Worm (Caenorhabditis elegans) whole organism, early embryonic: ENCODE measurements around the gene Y37E11AM.4.

ENCODE experiments used
- B0310.2 ChIP-seq: sonication (generic microtip); optimal IDR thresholded peaks from 2 replicates; lab custom pipeline; 2016; ENCODE audit warnings: mild to moderate bottlenecking, missing genetic modification characterization, missing compliant biosample characterization
- F13C5.2 ChIP-seq: sonication (generic microtip); optimal IDR thresholded peaks from 2 replicates; lab custom pipeline; 2017; ENCODE audit warnings: mild to moderate bottlenecking, missing genetic modification characterization, inconsistent platforms, missing compliant biosample characterization
- aly-1 ChIP-seq: sonication (generic microtip); optimal IDR thresholded peaks from 2 replicates; lab custom pipeline; 2016; ENCODE audit warnings: missing genetic modification characterization, missing compliant biosample characterization
- ama-1 ChIP-seq: fragments of 150-350 bp; optimal IDR thresholded peaks from 2 replicates; lab custom pipeline; 2014
- ceh-13 ChIP-seq: fragments of 200-800 bp; sonication (Bioruptor generic); optimal IDR thresholded peaks from 2 replicates; lab custom pipeline; 2018; ENCODE audit warnings: mild to moderate bottlenecking, missing genetic modification characterization, missing compliant biosample characterization
- ceh-36 ChIP-seq: sonication (generic microtip); optimal IDR thresholded peaks from 2 replicates; lab custom pipeline; 2016; ENCODE audit warnings: missing genetic modification characterization, inconsistent platforms, missing compliant biosample characterization
- ets-7 ChIP-seq: sonication (generic microtip); optimal IDR thresholded peaks from 2 replicates; lab custom pipeline; 2016; ENCODE audit warnings: missing genotype, missing genetic modification characterization, missing compliant biosample characterization
- flt-1 ChIP-seq: fragments of 200-800 bp; sonication (Bioruptor generic); IDR thresholded peaks from 2 replicates; pipeline ENCODE4 v1.3.6; 2022; ENCODE audit warnings: missing genetic modification characterization, missing compliant biosample characterization
- hmbx-1 ChIP-seq: sonication (generic microtip); optimal IDR thresholded peaks from 2 replicates; lab custom pipeline; 2016; ENCODE audit warnings: mild to moderate bottlenecking, missing genetic modification characterization, missing compliant biosample characterization
- hmg-4 ChIP-seq: fragments of 200-800 bp; sonication (Bioruptor generic); optimal IDR thresholded peaks from 2 replicates; lab custom pipeline; 2018; ENCODE audit warnings: mild to moderate bottlenecking, missing genetic modification characterization, missing compliant biosample characterization
- hnd-1 ChIP-seq: sonication (generic microtip); optimal IDR thresholded peaks from 2 replicates; lab custom pipeline; 2016; ENCODE audit warnings: missing genetic modification characterization, missing compliant biosample characterization
- pes-1 ChIP-seq: fragments of 200-800 bp; sonication (Bioruptor generic); IDR thresholded peaks from 2 replicates; pipeline ENCODE4 v1.3.6; 2022; ENCODE audit warnings: missing genetic modification reagents, missing genetic modification characterization, missing compliant biosample characterization
- scrt-1 ChIP-seq: fragments of 200-800 bp; sonication (Bioruptor generic); IDR thresholded peaks from 2 replicates; pipeline ENCODE4 v1.3.6; 2022; ENCODE audit warnings: missing genetic modification characterization, missing compliant biosample characterization
- sea-1 ChIP-seq: fragments of 200-800 bp; sonication (Bioruptor generic); conservative IDR thresholded peaks from 2 replicates; pipeline ENCODE4 v1.3.6; 2022; ENCODE audit warnings: missing genetic modification characterization, missing compliant biosample characterization
- tbx-11 ChIP-seq: fragments of 200-800 bp; sonication (Bioruptor generic); IDR thresholded peaks from 2 replicates; pipeline ENCODE4 v1.3.6; 2022; ENCODE audit warnings: missing genetic modification characterization, missing compliant biosample characterization
- tbx-37 ChIP-seq: fragments of 200-800 bp; sonication (Bioruptor generic); conservative IDR thresholded peaks from 2 replicates; pipeline ENCODE4 v1.3.6; 2022; ENCODE audit warnings: missing genetic modification reagents, missing genetic modification characterization, missing compliant biosample characterization
- tra-4 ChIP-seq: sonication (generic microtip); optimal IDR thresholded peaks from 2 replicates; lab custom pipeline; 2017; ENCODE audit warnings: missing genetic modification characterization, missing compliant biosample characterization

Y37E11AM.4 gene

ce11 chrIV:3751001-3751400 is 28.4 kb upstream of the Y37E11AM.4 start, which contains the start of gene ugt-45:
TSS of gene ugt-45 (minus strand) at chrIV:3751101.
- no peak for TF ChIP-seq sea-1
- no peak for TF ChIP-seq tra-4 (tag; lab: Kevin White, UChicago)
- TF ChIP-seq B0310.2 (tag; lab: Kevin White, UChicago) = no peak

ce11 chrIV:3745806-3746205 is 23.2 kb upstream of the Y37E11AM.4 start:
- TF ChIP-seq sea-1 = no peak
- TF ChIP-seq tbx-11 (GFP tag; lab: Robert Waterston, UW) = no peak
- no peak for TF ChIP-seq ama-1 (lab: Kevin White, UChicago)
- TF ChIP-seq tbx-37 (GFP tag; lab: Robert Waterston, UW) = no peak
- TF ChIP-seq hmg-4 (GFP tag; lab: Kevin White, UChicago) = no peak
- no peak for TF ChIP-seq ceh-13 (GFP tag; lab: Kevin White, UChicago)
- TF ChIP-seq tra-4 (tag; lab: Kevin White, UChicago) = no peak
- no peak for TF ChIP-seq pes-1 (GFP tag; lab: Robert Waterston, UW)
- no peak for TF ChIP-seq hnd-1
- no peak for TF ChIP-seq flt-1 (GFP tag; lab: Robert Waterston, UW)

- no peak for TF ChIP-seq tra-4 (tag; lab: Kevin White, UChicago)
- no peak for TF ChIP-seq tbx-11 (GFP tag; lab: Robert Waterston, UW)
- no peak for TF ChIP-seq F13C5.2 (tag; lab: Kevin White, UChicago)
- no peak for TF ChIP-seq hnd-1
- no peak for TF ChIP-seq tbx-37 (GFP tag; lab: Robert Waterston, UW)
- no peak for TF ChIP-seq sea-1
- TF ChIP-seq aly-1 (tag; lab: Kevin White, UChicago) = no peak
- TF ChIP-seq ets-7 (tag; lab: Kevin White, UChicago) = no peak
- TF ChIP-seq flt-1 (GFP tag; lab: Robert Waterston, UW) = no peak
- TF ChIP-seq ama-1 (lab: Kevin White, UChicago) = no peak
- TF ChIP-seq hmbx-1 (tag; lab: Kevin White, UChicago) = no peak
- no peak for TF ChIP-seq ceh-36
- TF ChIP-seq B0310.2 (tag; lab: Kevin White, UChicago) = no peak
These were observed 21.2 kb upstream of the Y37E11AM.4 start, which contains the start of gene siah-1 for ce11 chrIV:3743748-3744147. TSS of gene siah-1 (plus strand) at chrIV:3744048.

- no peak for TF ChIP-seq sea-1
- TF ChIP-seq hmg-4 (GFP tag; lab: Kevin White, UChicago) = peak; percentile 73
- TF ChIP-seq hnd-1 = no peak
- peak; percentile 28 for TF ChIP-seq F13C5.2 (tag; lab: Kevin White, UChicago)
These were observed 19.8 kb upstream of the Y37E11AM.4 start for ce11 chrIV:3742426-3742839.

ce11 chrIV:3741874-3742273 is 19.3 kb upstream of the Y37E11AM.4 start:
- TF ChIP-seq tbx-37 (GFP tag; lab: Robert Waterston, UW) (no peak), hmbx-1 (tag; lab: Kevin White, UChicago) (no peak), flt-1 (GFP tag; lab: Robert Waterston, UW) (no peak), tbx-11 (GFP tag; lab: Robert Waterston, UW) (no peak), aly-1 (tag; lab: Kevin White, UChicago) (no peak), hmg-4 (GFP tag; lab: Kevin White, UChicago) (no peak), ceh-36 (no peak), pes-1 (GFP tag; lab: Robert Waterston, UW) (no peak), scrt-1 (GFP tag; lab: Robert Waterston, UW) (no peak), ceh-13 (GFP tag; lab: Kevin White, UChicago) (no peak), ets-7 (tag; lab: Kevin White, UChicago) (no peak), hnd-1 (no peak), F13C5.2 (tag; lab: Kevin White, UChicago) (no peak), B0310.2 (tag; lab: Kevin White, UChicago) (no peak), ama-1 (lab: Kevin White, UChicago) (no peak), sea-1 (no peak), tra-4 (tag; lab: Kevin White, UChicago) (no peak)

ce11 chrIV:3740830-3741477 is 18.4 kb upstream of the Y37E11AM.4 start, which contains the start of gene nape-1:
TSS of gene nape-1 (minus strand) at chrIV:3740880.
- no peak for TF ChIP-seq ceh-36
- no peak for TF ChIP-seq F13C5.2 (tag; lab: Kevin White, UChicago)
- no peak for TF ChIP-seq ceh-13 (GFP tag; lab: Kevin White, UChicago)
- TF ChIP-seq hmbx-1 (tag; lab: Kevin White, UChicago) = no peak
- no peak for TF ChIP-seq hnd-1

ce11 chrIV:3738655-3739403 is 16.2 kb upstream of the Y37E11AM.4 start, which contains the start of gene nape-2:
TSS of gene nape-2 (minus strand) at chrIV:3738925.
- TF ChIP-seq ets-7 (tag; lab: Kevin White, UChicago) = no peak
- TF ChIP-seq flt-1 (GFP tag; lab: Robert Waterston, UW) = no peak

ce11 chrIV:3736244-3736643 is 13.7 kb upstream of the Y37E11AM.4 start:
- no peak for TF ChIP-seq ceh-13 (GFP tag; lab: Kevin White, UChicago)
- TF ChIP-seq ama-1 (lab: Kevin White, UChicago) = no peak
- no peak for TF ChIP-seq hmg-4 (GFP tag; lab: Kevin White, UChicago)
- TF ChIP-seq ets-7 (tag; lab: Kevin White, UChicago) = no peak
- TF ChIP-seq tra-4 (tag; lab: Kevin White, UChicago) = no peak
- no peak for TF ChIP-seq aly-1 (tag; lab: Kevin White, UChicago)
- no peak for TF ChIP-seq B0310.2 (tag; lab: Kevin White, UChicago)
- TF ChIP-seq hnd-1 = no peak
- TF ChIP-seq tbx-37 (GFP tag; lab: Robert Waterston, UW) = no peak
- no peak for TF ChIP-seq hmbx-1 (tag; lab: Kevin White, UChicago)
- TF ChIP-seq ceh-36 = no peak
